Fruit fly (Drosophila melanogaster) whole organism, embryonic: ENCODE results near the gene UbcE2M.

Experiments used
- Abd-B ChIP-seq: fragments of 200-800 bp; sonication (Bioruptor generic); optimal IDR thresholded peaks from 2 replicates; lab custom pipeline; 2018; ENCODE audit warnings: missing biosample characterization, mild to moderate bottlenecking, missing genetic modification characterization, moderate library complexity
- Antp ChIP-seq: fragments of 200-800 bp; sonication (Bioruptor generic); optimal IDR thresholded peaks from 3 replicates; lab custom pipeline; 2016; ENCODE audit warnings: missing biosample characterization, missing genetic modification characterization
- BtbVII ChIP-seq: fragments of 200-800 bp; sonication (Bioruptor generic); optimal IDR thresholded peaks from 3 replicates; lab custom pipeline; 2017; ENCODE audit warnings: missing biosample characterization, mild to moderate bottlenecking, missing genetic modification characterization
- C15 ChIP-seq: fragments of 200-800 bp; sonication (Bioruptor generic); IDR thresholded peaks from 3 replicates; pipeline ENCODE4 v1.3.6; 2022; ENCODE audit warnings: missing biosample characterization, missing genetic modification characterization
- CG10267 ChIP-seq: fragments of 200-800 bp; sonication (Bioruptor generic); optimal IDR thresholded peaks from 2 replicates; lab custom pipeline; 2018; ENCODE audit warnings: missing biosample characterization, mild to moderate bottlenecking, missing genetic modification characterization, moderate library complexity
- CG10431 ChIP-seq: fragments of 200-800 bp; sonication (Bioruptor generic); optimal IDR thresholded peaks from 3 replicates; lab custom pipeline; 2018; ENCODE audit warnings: missing biosample characterization, mild to moderate bottlenecking, missing genetic modification characterization
- CG11085 ChIP-seq: fragments of 200-800 bp; sonication (Bioruptor generic); IDR thresholded peaks from 2 replicates; pipeline ENCODE4 v1.3.6; 2022; ENCODE audit warnings: missing biosample characterization, missing genetic modification characterization
- CG11247 ChIP-seq: fragments of 200-800 bp; sonication (Bioruptor generic); IDR thresholded peaks from 2 replicates; pipeline ENCODE4 v1.3.6; 2022; ENCODE audit warnings: missing biosample characterization, missing genetic modification characterization
- CG11723 ChIP-seq: fragments of 200-800 bp; sonication (Bioruptor generic); optimal IDR thresholded peaks from 2 replicates; lab custom pipeline; 2017; ENCODE audit warnings: missing biosample characterization, mild to moderate bottlenecking, missing genetic modification characterization
- CG12769 ChIP-seq: fragments of 200-800 bp; sonication (Bioruptor generic); optimal IDR thresholded peaks from 2 replicates; lab custom pipeline; 2019; ENCODE audit warnings: missing biosample characterization, mild to moderate bottlenecking, missing genetic modification characterization, moderate library complexity
- CG13775 ChIP-seq: fragments of 200-800 bp; sonication (Bioruptor generic); optimal IDR thresholded peaks from 3 replicates; lab custom pipeline; 2017; ENCODE audit warnings: missing biosample characterization, mild to moderate bottlenecking, missing genetic modification characterization
- CG15011 ChIP-seq: fragments of 200-800 bp; sonication (Bioruptor generic); optimal IDR thresholded peaks from 3 replicates; lab custom pipeline; 2018; ENCODE audit warnings: missing biosample characterization, mild to moderate bottlenecking, missing genetic modification characterization
- CG17802 ChIP-seq: fragments of 200-800 bp; sonication (Bioruptor generic); optimal IDR thresholded peaks from 2 replicates; lab custom pipeline; 2018; ENCODE audit warnings: missing biosample characterization, mild to moderate bottlenecking, missing genetic modification characterization, moderate library complexity
- CG31441 ChIP-seq: fragments of 200-800 bp; sonication (Bioruptor generic); IDR thresholded peaks from 2 replicates; pipeline ENCODE4 v1.3.6; 2022; ENCODE audit warnings: missing biosample characterization, missing genetic modification characterization
- CG42726 ChIP-seq: fragments of 200-800 bp; sonication (Bioruptor generic); IDR thresholded peaks from 2 replicates; pipeline ENCODE4 v1.3.6; 2022; ENCODE audit warnings: missing biosample characterization, missing genetic modification characterization; ENCODE audit not compliant: partially characterized antibody
- CG4360 ChIP-seq: fragments of 200-800 bp; sonication (Bioruptor generic); IDR thresholded peaks from 2 replicates; pipeline ENCODE4 v1.3.6; 2022; ENCODE audit warnings: missing biosample characterization, missing genetic modification characterization
- CG6272 ChIP-seq: fragments of 200-800 bp; sonication (Bioruptor generic); IDR thresholded peaks from 2 replicates; pipeline ENCODE4 v1.3.6; 2022; ENCODE audit warnings: missing biosample characterization, missing genetic modification characterization
- CG6683 ChIP-seq: fragments of 200-800 bp; sonication (Bioruptor generic); optimal IDR thresholded peaks from 2 replicates; lab custom pipeline; 2017; ENCODE audit warnings: missing biosample characterization, mild to moderate bottlenecking, missing genetic modification characterization, missing genetic modification reagents
- CG8359 ChIP-seq: fragments of 200-800 bp; sonication (Bioruptor generic); optimal IDR thresholded peaks from 2 replicates; lab custom pipeline; 2017; ENCODE audit warnings: missing biosample characterization, mild to moderate bottlenecking, missing genetic modification characterization, borderline replicate concordance
- CG8388 ChIP-seq: fragments of 200-800 bp; sonication (Bioruptor generic); optimal IDR thresholded peaks from 2 replicates; lab custom pipeline; 2019; ENCODE audit warnings: missing biosample characterization, mild to moderate bottlenecking, missing genetic modification characterization, moderate library complexity
- CG9609 ChIP-seq: fragments of 200-800 bp; sonication (Bioruptor generic); optimal IDR thresholded peaks from 3 replicates; lab custom pipeline; 2016; ENCODE audit warnings: missing biosample characterization, missing genetic modification characterization
- CG9727 ChIP-seq: fragments of 200-800 bp; sonication (Bioruptor generic); optimal IDR thresholded peaks from 3 replicates; lab custom pipeline; 2017; ENCODE audit warnings: missing biosample characterization, mild to moderate bottlenecking, missing genetic modification characterization
- CHES-1-like ChIP-seq: fragments of 200-800 bp; sonication (Bioruptor generic); optimal IDR thresholded peaks from 2 replicates; lab custom pipeline; 2016; ENCODE audit warnings: missing biosample characterization, missing genetic modification characterization
- Camta ChIP-seq: fragments of 200-800 bp; sonication (Bioruptor generic); optimal IDR thresholded peaks from 2 replicates; lab custom pipeline; 2016; ENCODE audit warnings: missing biosample characterization, missing genetic modification characterization
- Dfd ChIP-seq, 2 experiments: fragments of >200 bp; optimal IDR thresholded peaks; 2 replicates each; lab custom pipeline; 2017; ENCODE audit warnings: missing biosample characterization in 2 of 2, missing genetic modification characterization in 2 of 2
- Dref ChIP-seq: fragments of 200-800 bp; sonication (Bioruptor generic); IDR thresholded peaks from 2 replicates; pipeline ENCODE4 v1.3.6; 2022; ENCODE audit warnings: missing biosample characterization, missing genetic modification characterization
- Eip74EF ChIP-seq, 2 experiments: fragments of 200-800 bp in 1 of 2; fragments of >200 bp in 1 of 2; sonication (Bioruptor generic) in 1 of 2; optimal IDR thresholded peaks; 2 replicates each; lab custom pipeline; 2017 to 2019; ENCODE audit warnings: missing biosample characterization in 2 of 2, missing genetic modification characterization in 2 of 2, mild to moderate bottlenecking in 1 of 2, moderate library complexity in 1 of 2
- HLHmδ ChIP-seq: fragments of 200-800 bp; sonication (Bioruptor generic); optimal IDR thresholded peaks from 2 replicates; lab custom pipeline; 2018; ENCODE audit warnings: missing biosample characterization, mild to moderate bottlenecking, missing genetic modification characterization, moderate library complexity
- Hr51 ChIP-seq, 2 experiments: fragments of 200-800 bp; sonication (Bioruptor generic); optimal IDR thresholded peaks; 2 replicates in 1 of 2; 3 replicates in 1 of 2; lab custom pipeline; 2016 to 2018; ENCODE audit warnings: missing biosample characterization in 2 of 2, missing genetic modification characterization in 2 of 2, mild to moderate bottlenecking in 1 of 2, moderate library complexity in 1 of 2
- Six4 ChIP-seq: fragments of 200-800 bp; sonication (Bioruptor generic); optimal IDR thresholded peaks from 2 replicates; lab custom pipeline; 2016; ENCODE audit warnings: missing biosample characterization, missing genetic modification characterization
- abd-A ChIP-seq: fragments of 200-800 bp; sonication (Bioruptor generic); optimal IDR thresholded peaks from 3 replicates; lab custom pipeline; 2019; ENCODE audit warnings: missing biosample characterization, mild to moderate bottlenecking, missing genetic modification characterization, moderate library complexity
- aop ChIP-seq: fragments of 200-800 bp; sonication (Bioruptor generic); IDR thresholded peaks from 2 replicates; pipeline ENCODE4 v1.3.6; 2022; ENCODE audit warnings: missing biosample characterization, missing genetic modification characterization
- ap ChIP-seq: fragments of 200-800 bp; sonication (Bioruptor generic); IDR thresholded peaks from 2 replicates; pipeline ENCODE4 v1.3.6; 2022; ENCODE audit warnings: missing biosample characterization, missing genetic modification characterization
- bsh ChIP-seq, 2 experiments: fragments of 200-800 bp; sonication (Bioruptor generic); optimal IDR thresholded peaks; 2 replicates each; lab custom pipeline; 2017 to 2018; ENCODE audit warnings: mild to moderate bottlenecking in 2 of 2, missing biosample characterization in 2 of 2, missing genetic modification characterization in 2 of 2, moderate library complexity in 1 of 2
- croc ChIP-seq: fragments of 200-800 bp; sonication (Bioruptor generic); conservative IDR thresholded peaks from 3 replicates; pipeline ENCODE4 v1.3.6; 2022; ENCODE audit warnings: missing biosample characterization, missing genetic modification characterization
- da ChIP-seq: fragments of 200-800 bp; sonication (Bioruptor generic); optimal IDR thresholded peaks from 2 replicates; lab custom pipeline; 2016; ENCODE audit warnings: missing biosample characterization, missing genetic modification characterization
- exex ChIP-seq: fragments of 200-800 bp; sonication (Bioruptor generic); optimal IDR thresholded peaks from 4 replicates; lab custom pipeline; 2018; ENCODE audit warnings: missing biosample characterization, mild to moderate bottlenecking, missing genetic modification characterization, moderate library complexity
- fru ChIP-seq: fragments of >200 bp; optimal IDR thresholded peaks from 2 replicates; lab custom pipeline; 2017
- ham ChIP-seq: fragments of 200-800 bp; sonication (Bioruptor generic); IDR thresholded peaks from 2 replicates; pipeline ENCODE4 v1.3.6; 2022; ENCODE audit warnings: missing biosample characterization, missing genetic modification characterization
- ind ChIP-seq: fragments of 200-800 bp; sonication (Bioruptor generic); optimal IDR thresholded peaks from 3 replicates; lab custom pipeline; 2016; ENCODE audit warnings: missing biosample characterization, missing genetic modification characterization
- kah ChIP-seq: fragments of 200-800 bp; sonication (Bioruptor generic); optimal IDR thresholded peaks from 2 replicates; lab custom pipeline; 2018; ENCODE audit warnings: missing biosample characterization, mild to moderate bottlenecking, missing genetic modification characterization
- knrl ChIP-seq: fragments of 200-800 bp; sonication (Bioruptor generic); IDR thresholded peaks from 3 replicates; pipeline ENCODE4 v1.3.6; 2022; ENCODE audit warnings: missing biosample characterization, missing genetic modification characterization; ENCODE audit not compliant: partially characterized antibody
- lmd ChIP-seq: fragments of 200-800 bp; sonication (Bioruptor generic); IDR thresholded peaks from 2 replicates; pipeline ENCODE4 v1.3.6; 2022; ENCODE audit warnings: missing biosample characterization, missing genetic modification characterization
- luna ChIP-seq: fragments of 200-800 bp; sonication (Bioruptor generic); optimal IDR thresholded peaks from 2 replicates; lab custom pipeline; 2016; ENCODE audit warnings: missing biosample characterization, missing genetic modification characterization
- shn ChIP-seq: fragments of 200-800 bp; sonication (Bioruptor generic); optimal IDR thresholded peaks from 3 replicates; lab custom pipeline; 2016; ENCODE audit warnings: missing biosample characterization, missing genetic modification characterization
- sna ChIP-seq: fragments of 200-800 bp; sonication (Bioruptor generic); IDR thresholded peaks from 2 replicates; pipeline ENCODE4 v1.3.6; 2022; ENCODE audit warnings: missing biosample characterization, missing genetic modification characterization; ENCODE audit not compliant: partially characterized antibody
- unpg ChIP-seq: fragments of 200-800 bp; sonication (Bioruptor generic); optimal IDR thresholded peaks from 3 replicates; lab custom pipeline; 2018; ENCODE audit warnings: missing biosample characterization, mild to moderate bottlenecking, missing genetic modification characterization, moderate library complexity
- vnd ChIP-seq: fragments of 200-800 bp; sonication (Bioruptor generic); IDR thresholded peaks from 3 replicates; pipeline ENCODE4 v1.3.6; 2022; ENCODE audit warnings: missing biosample characterization, missing genetic modification characterization; ENCODE audit not compliant: partially characterized antibody
- z ChIP-seq: fragments of 200-800 bp; sonication (Bioruptor generic); IDR thresholded peaks from 3 replicates; pipeline ENCODE4 v1.3.6; 2022; ENCODE audit warnings: missing biosample characterization, missing genetic modification characterization
- zen2 ChIP-seq: fragments of 200-800 bp; sonication (Bioruptor generic); IDR thresholded peaks from 3 replicates; pipeline ENCODE4 v1.3.6; 2022; ENCODE audit warnings: missing biosample characterization, missing genetic modification characterization; ENCODE audit not compliant: partially characterized antibody

UbcE2M gene

dm6 chr3L:8197779-8198279 is at the start of gene UbcE2M, which contains the start of gene Dhps (continued):
- TF ChIP-seq CG42726 (GFP tag; lab: Robert Waterston, UW) (peak; percentile 53), CG4360 (no peak), kah (GFP tag; lab: Kevin White, UChicago) (peak; percentile 68), CG10431 (GFP tag; lab: Kevin White, UChicago) (peak; percentile 48), fru (lab: Kevin White, UChicago) (no peak), Camta (GFP tag; lab: Kevin White, UChicago) (no peak), Hr51 (GFP tag; optimal IDR thresholded peaks at IDR 0.05; lab: Kevin White, UChicago) (peak in 1 of 2 experiments; percentile 62), croc (GFP tag; lab: Robert Waterston, UW) (peak; percentile 57), CG9727 (peak; percentile 76), CG11247 (GFP tag; lab: Robert Waterston, UW) (peak; percentile 50; the same call in 1 of the 2 replicates), ind (GFP tag; lab: Kevin White, UChicago) (peak; percentile 85), exex (tag; lab: Kevin White, UChicago) (no peak), CG8388 (GFP tag; lab: Kevin White, UChicago) (peak; percentile 66), CG10267 (tag; lab: Kevin White, UChicago) (peak; percentile 95), Abd-B (GFP tag; lab: Kevin White, UChicago) (peak; percentile 87), CG11723 (no peak), z (GFP tag; lab: Robert Waterston, UW) (no peak), BtbVII (GFP tag; lab: Kevin White, UChicago) (peak; percentile 46), da (GFP tag; lab: Kevin White, UChicago) (no peak), CG11085 (GFP tag; lab: Robert Waterston, UW) (peak; percentile 60; the same call in 1 of the 2 replicates), ham (no peak), CHES-1-like (GFP tag; lab: Kevin White, UChicago) (peak; percentile 56), CG17802 (tag; lab: Kevin White, UChicago) (peak; percentile 16), ap (GFP tag; lab: Robert Waterston, UW) (no peak), Dfd (GFP tag; optimal IDR thresholded peaks at IDR 0.05; lab: Kevin White, UChicago) (no peak), knrl (GFP tag; lab: Robert Waterston, UW) (peak; percentile 83), shn (peak; percentile 24), CG6272 (peak; percentile 81), CG6683 (peak; percentile 58), Eip74EF (GFP tag; optimal IDR thresholded peaks at IDR 0.05; lab: Kevin White, UChicago) (no peak), CG8359 (GFP tag; lab: Kevin White, UChicago) (peak; percentile 31), bsh (GFP tag; optimal IDR thresholded peaks at IDR 0.05; lab: Kevin White, UChicago) (peak in 1 of 2 experiments; percentile 62), CG31441 (GFP tag; lab: Robert Waterston, UW) (no peak), C15 (GFP tag; lab: Robert Waterston, UW) (no peak), abd-A (no peak), CG13775 (GFP tag; lab: Kevin White, UChicago) (peak; percentile 85), sna (GFP tag; lab: Robert Waterston, UW) (peak; percentile 60), Six4 (GFP tag; lab: Kevin White, UChicago) (peak; percentile 31), CG15011 (GFP tag; lab: Kevin White, UChicago) (no peak), unpg (GFP tag; lab: Kevin White, UChicago) (peak; percentile 66), aop (GFP tag; lab: Robert Waterston, UW) (no peak), vnd (peak; percentile 67), luna (no peak), CG9609 (peak; percentile 6), zen2 (GFP tag; lab: Robert Waterston, UW) (peak; percentile 54; the same call in 1 of the 3 replicates), CG12769 (no peak), Antp (GFP tag; lab: Kevin White, UChicago) (peak; percentile 53), lmd (GFP tag; lab: Robert Waterston, UW) (peak; percentile 61), HLHmδ (GFP tag; lab: Kevin White, UChicago) (no peak), Dref (peak; percentile 80)
